Worm (Caenorhabditis elegans) whole organism, young adult: Measurements from ENCODE around the gene eif-2D.

Experiments
- F57C9.4 ChIP-seq: sonication (generic microtip); optimal IDR thresholded peaks from 2 replicates; lab custom pipeline; 2017; ENCODE audit warnings: mild to moderate bottlenecking, missing genetic modification characterization, missing compliant biosample characterization
- Y53F4B.3 ChIP-seq: fragments of 200-800 bp; sonication (Bioruptor generic); IDR thresholded peaks from 2 replicates; pipeline ENCODE4 v1.3.6; 2022; ENCODE audit warnings: missing genetic modification reagents, missing genetic modification characterization, missing compliant biosample characterization
- cebp-2 ChIP-seq: fragments of 200-800 bp; sonication (Bioruptor generic); IDR thresholded peaks from 2 replicates; pipeline ENCODE4 v1.3.6; 2022; ENCODE audit warnings: missing genetic modification characterization, missing compliant biosample characterization
- pha-4 ChIP-seq: fragments of 150-350 bp; sonication (generic microtip); optimal IDR thresholded peaks from 2 replicates; lab custom pipeline; 2014; ENCODE audit warnings: missing biosample characterization, missing genetic modification reagents, missing genetic modification characterization
- rcor-1 ChIP-seq: fragments of 200-800 bp; sonication (Bioruptor generic); IDR thresholded peaks from 2 replicates; pipeline ENCODE4 v1.3.6; 2022; ENCODE audit warnings: missing genetic modification reagents, missing genetic modification characterization, missing compliant biosample characterization
- unc-130 ChIP-seq: sonication (generic microtip); optimal IDR thresholded peaks from 2 replicates; lab custom pipeline; 2016; ENCODE audit warnings: missing genetic modification reagents, missing genetic modification characterization, missing compliant biosample characterization

DNA sequence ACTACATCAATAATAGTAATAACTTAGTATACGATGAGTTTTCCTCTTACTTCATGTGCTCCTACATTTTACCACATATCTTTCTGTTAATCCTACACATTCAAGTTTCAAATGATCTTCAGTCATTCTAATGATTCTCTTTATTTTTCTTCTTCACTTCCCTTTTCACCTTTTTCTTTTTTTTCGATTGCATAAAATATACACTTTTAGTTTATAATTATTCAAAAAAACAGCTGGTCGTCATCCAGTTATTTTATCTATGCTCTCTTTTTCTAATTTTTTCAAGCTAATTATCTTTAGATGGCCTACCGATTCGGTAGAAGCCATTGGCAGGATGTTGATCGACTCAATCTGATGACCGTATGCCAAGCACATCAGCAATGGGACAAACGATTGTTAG is 37.3 kb upstream of the eif-2D start, which contains the start of gene F59E12.1:
- TF ChIP-seq Y53F4B.3 (GFP tag; lab: Robert Waterston, UW) (no peak), rcor-1 (GFP tag; lab: Robert Waterston, UW) (no peak), unc-130 (GFP tag; lab: Kevin White, UChicago) (no peak), pha-4 (tag; lab: Kevin White, UChicago) (no peak), cebp-2 (GFP tag; lab: Robert Waterston, UW) (no peak), F57C9.4 (tag; lab: Kevin White, UChicago) (no peak)
